Fruit fly (Drosophila melanogaster) whole organism, wandering third instar larva: Measurements from ENCODE around the gene CG33688.

Source experiments
- Hr78 ChIP-seq: fragments of >200 bp; optimal IDR thresholded peaks from 2 replicates; lab custom pipeline; 2017; ENCODE audit warnings: missing biosample characterization, missing genetic modification characterization
- rgr ChIP-seq: fragments of 200-800 bp; sonication (Bioruptor generic); optimal IDR thresholded peaks from 3 replicates; lab custom pipeline; 2016; ENCODE audit warnings: missing biosample characterization, mild to moderate bottlenecking, missing genetic modification characterization

DNA sequence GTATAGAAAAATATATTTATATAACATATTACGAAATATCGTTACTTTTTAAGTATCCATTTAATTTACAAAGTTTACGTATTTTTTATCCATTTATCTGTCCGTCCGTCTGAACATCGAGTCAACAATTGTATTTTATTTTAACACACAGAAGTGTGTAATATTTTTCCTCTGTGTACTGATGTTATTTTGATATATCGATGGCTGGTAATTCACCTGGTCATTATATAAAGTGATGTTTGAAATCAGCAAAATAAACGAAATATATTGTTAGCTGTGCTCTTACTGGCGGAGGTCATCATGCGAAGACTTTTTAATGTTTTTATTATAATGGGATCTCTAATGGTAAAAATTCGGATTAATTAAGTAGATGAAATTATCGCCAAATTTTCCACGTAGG, 909 bp downstream of the CG33688 start, which contains the start of gene CG33689:
- TF ChIP-seq Hr78 (no peak), rgr (no peak)
